Fruit fly (Drosophila melanogaster) S2 (cell line): Measurements from ENCODE around the gene vri.

ENCODE experiments used
- CG8478 ChIP-seq: fragments of >200 bp; optimal IDR thresholded peaks from 2 replicates; lab custom pipeline; 2018
- CTCF ChIP-seq, 2 experiments: fragments of >200 bp; optimal IDR thresholded peaks; 2 replicates each; lab custom pipeline; 2018

dm6 chr2L:5288262-5288621 is 502 bp upstream of the vri start:
- no peak for TF ChIP-seq CTCF (optimal IDR thresholded peaks at IDR 0.05; lab: Kevin White, UChicago)
- TF ChIP-seq CG8478 (lab: Kevin White, UChicago), result no peak
